Fruit fly (Drosophila melanogaster) S2 (cell line): ENCODE measurements around the gene Dif.

ENCODE experiments used
- CG8478 ChIP-seq: fragments of >200 bp; optimal IDR thresholded peaks from 2 replicates; lab custom pipeline; 2018
- CTCF ChIP-seq, 2 experiments: fragments of >200 bp; optimal IDR thresholded peaks; 2 replicates each; lab custom pipeline; 2018

- TF ChIP-seq CG8478: no peak
- no peak for TF ChIP-seq CTCF (optimal IDR thresholded peaks at IDR 0.05; lab: Kevin White, UChicago)
Observed at dm6 chr2L:17374832-17375231, 58.1 kb downstream of the Dif start.
